Fruit fly (Drosophila melanogaster) whole organism: ENCODE measurements around the gene CG7330.

Source experiments
- CG8478 ChIP-seq: fragments of >200 bp; optimal IDR thresholded peaks from 2 replicates; lab custom pipeline; 2018; ENCODE audit warnings: inconsistent platforms
- pan ChIP-seq: fragments of >200 bp; optimal IDR thresholded peaks from 2 replicates; lab custom pipeline; 2017
- psq ChIP-seq: fragments of >200 bp; optimal IDR thresholded peaks from 2 replicates; lab custom pipeline; 2017
- usp ChIP-seq: fragments of >200 bp; optimal IDR thresholded peaks from 2 replicates; lab custom pipeline; 2017; ENCODE audit warnings: missing biosample characterization, missing genetic modification characterization, mixed read lengths

dm6 chr3L:18185542-18186312, 37.0 kb downstream of the CG7330 start, which contains the start of gene hid:
- TF ChIP-seq usp (GFP tag; lab: Kevin White, UChicago) (no peak), psq (lab: Kevin White, UChicago) (peak; percentile 7), CG8478 (no peak), pan (lab: Kevin White, UChicago) (peak; percentile 98)
